Fruit fly (Drosophila melanogaster) whole organism, embryonic: Measurements from ENCODE around the gene CG33107.

ENCODE experiments used
- Atf-2 ChIP-seq: fragments of 200-800 bp; sonication (Bioruptor generic); optimal IDR thresholded peaks from 2 replicates; lab custom pipeline; 2016; ENCODE audit warnings: missing biosample characterization, missing genetic modification characterization
- Atf6 ChIP-seq: fragments of 200-800 bp; sonication (Bioruptor generic); IDR thresholded peaks from 2 replicates; pipeline ENCODE4 v1.3.6; 2022; ENCODE audit warnings: missing biosample characterization, missing genetic modification characterization
- Blimp-1 ChIP-seq: fragments of 200-800 bp; sonication (Bioruptor generic); optimal IDR thresholded peaks from 3 replicates; lab custom pipeline; 2018; ENCODE audit warnings: missing biosample characterization, missing genetic modification characterization, mild to moderate bottlenecking, moderate library complexity, missing genetic modification reagents
- CG11085 ChIP-seq: fragments of 200-800 bp; sonication (Bioruptor generic); IDR thresholded peaks from 2 replicates; pipeline ENCODE4 v1.3.6; 2022; ENCODE audit warnings: missing biosample characterization, missing genetic modification characterization
- CG11247 ChIP-seq: fragments of 200-800 bp; sonication (Bioruptor generic); IDR thresholded peaks from 2 replicates; pipeline ENCODE4 v1.3.6; 2022; ENCODE audit warnings: missing biosample characterization, missing genetic modification characterization
- CG11398 ChIP-seq: fragments of 200-800 bp; sonication (Bioruptor generic); optimal IDR thresholded peaks from 2 replicates; lab custom pipeline; 2016; ENCODE audit warnings: missing biosample characterization, missing genetic modification characterization
- CG12391 ChIP-seq: fragments of 200-800 bp; sonication (Bioruptor generic); optimal IDR thresholded peaks from 3 replicates; lab custom pipeline; 2018; ENCODE audit warnings: missing biosample characterization, mild to moderate bottlenecking, missing genetic modification characterization, moderate library complexity
- CG14965 ChIP-seq: fragments of 200-800 bp; sonication (Bioruptor generic); optimal IDR thresholded peaks from 2 replicates; lab custom pipeline; 2016; ENCODE audit warnings: missing biosample characterization, missing genetic modification characterization, borderline replicate concordance
- CG15011 ChIP-seq: fragments of 200-800 bp; sonication (Bioruptor generic); optimal IDR thresholded peaks from 3 replicates; lab custom pipeline; 2018; ENCODE audit warnings: missing biosample characterization, mild to moderate bottlenecking, missing genetic modification characterization
- CG18619 ChIP-seq: fragments of 200-800 bp; sonication (Bioruptor generic); optimal IDR thresholded peaks from 3 replicates; lab custom pipeline; 2017; ENCODE audit warnings: missing biosample characterization, mild to moderate bottlenecking, missing genetic modification characterization
- CG2889 ChIP-seq: fragments of 200-800 bp; sonication (Bioruptor generic); IDR thresholded peaks from 3 replicates; pipeline ENCODE4 v1.3.6; 2022; ENCODE audit warnings: missing biosample characterization, missing genetic modification characterization
- CG34224 ChIP-seq: fragments of 200-800 bp; sonication (Bioruptor generic); IDR thresholded peaks from 3 replicates; pipeline ENCODE4 v1.3.6; 2022; ENCODE audit warnings: missing biosample characterization, missing genetic modification characterization; ENCODE audit not compliant: partially characterized antibody
- CG3847 ChIP-seq: fragments of 200-800 bp; sonication (Bioruptor generic); IDR thresholded peaks from 2 replicates; pipeline ENCODE4 v1.3.6; 2022; ENCODE audit warnings: missing biosample characterization, missing genetic modification characterization
- CG43689 ChIP-seq: fragments of 200-800 bp; sonication (Bioruptor generic); IDR thresholded peaks from 2 replicates; pipeline ENCODE4 v1.3.6; 2022; ENCODE audit warnings: missing biosample characterization, missing genetic modification characterization
- CG4854 ChIP-seq: fragments of 200-800 bp; sonication (Bioruptor generic); optimal IDR thresholded peaks from 2 replicates; lab custom pipeline; 2016; ENCODE audit warnings: missing biosample characterization, missing genetic modification characterization, inconsistent platforms
- CG5245 ChIP-seq: fragments of 200-800 bp; sonication (Bioruptor generic); optimal IDR thresholded peaks from 3 replicates; lab custom pipeline; 2016; ENCODE audit warnings: missing biosample characterization, missing genetic modification characterization
- CG9215 ChIP-seq: fragments of 200-800 bp; sonication (Bioruptor generic); IDR thresholded peaks from 2 replicates; pipeline ENCODE4 v1.3.6; 2022; ENCODE audit warnings: missing biosample characterization, missing genetic modification characterization
- CHES-1-like ChIP-seq: fragments of 200-800 bp; sonication (Bioruptor generic); optimal IDR thresholded peaks from 2 replicates; lab custom pipeline; 2016; ENCODE audit warnings: missing biosample characterization, missing genetic modification characterization
- D ChIP-seq, 2 experiments: fragments of 200-800 bp in 1 of 2; fragments of >200 bp in 1 of 2; sonication (Bioruptor generic) in 1 of 2; optimal IDR thresholded peaks; 2 replicates in 1 of 2; 3 replicates in 1 of 2; lab custom pipeline; 2017; ENCODE audit warnings: mild to moderate bottlenecking in 1 of 2, missing biosample characterization in 1 of 2, missing genetic modification characterization in 1 of 2, missing genetic modification reagents in 1 of 2
- Dbx ChIP-seq: fragments of 200-800 bp; sonication (Bioruptor generic); IDR thresholded peaks from 3 replicates; pipeline ENCODE4 v1.3.6; 2022; ENCODE audit warnings: missing biosample characterization, missing genetic modification characterization
- Ets65A ChIP-seq: fragments of 200-800 bp; sonication (Bioruptor generic); peaks from one replicate; lab custom pipeline; 2016; ENCODE audit warnings: missing biosample characterization, missing genetic modification characterization
- GATAe ChIP-seq: fragments of 200-800 bp; sonication (Bioruptor generic); conservative IDR thresholded peaks from 2 replicates; pipeline ENCODE4 v1.3.6; 2022; ENCODE audit warnings: missing biosample characterization, missing genetic modification characterization
- Oli ChIP-seq: fragments of 200-800 bp; sonication (Bioruptor generic); optimal IDR thresholded peaks from 2 replicates; lab custom pipeline; 2018; ENCODE audit warnings: missing biosample characterization, mild to moderate bottlenecking, missing genetic modification characterization, moderate library complexity
- Optix ChIP-seq: fragments of 200-800 bp; sonication (Bioruptor generic); IDR thresholded peaks from 3 replicates; pipeline ENCODE4 v1.3.6; 2022; ENCODE audit warnings: missing biosample characterization, missing genetic modification characterization
- Ptx1 ChIP-seq: fragments of 200-800 bp; sonication (Bioruptor generic); IDR thresholded peaks from 2 replicates; pipeline ENCODE4 v1.3.6; 2022; ENCODE audit warnings: missing biosample characterization, missing genetic modification characterization
- Ravus ChIP-seq: fragments of 200-800 bp; sonication (Bioruptor generic); IDR thresholded peaks from 2 replicates; pipeline ENCODE4 v1.3.6; 2022; ENCODE audit warnings: missing biosample characterization, missing genetic modification characterization
- TFAM ChIP-seq: fragments of 200-800 bp; sonication (Bioruptor generic); optimal IDR thresholded peaks from 2 replicates; lab custom pipeline; 2017; ENCODE audit warnings: missing biosample characterization, missing genetic modification characterization, inconsistent platforms
- Xrp1 ChIP-seq: fragments of 200-800 bp; sonication (Bioruptor generic); IDR thresholded peaks from 2 replicates; pipeline ENCODE4 v1.3.6; 2022; ENCODE audit warnings: missing biosample characterization, missing genetic modification characterization
- chinmo ChIP-seq: fragments of 200-800 bp; sonication (Bioruptor generic); IDR thresholded peaks from 4 replicates; pipeline ENCODE4 v1.3.6; 2022; ENCODE audit warnings: missing biosample characterization, missing genetic modification characterization; ENCODE audit not compliant: partially characterized antibody
- chn ChIP-seq: fragments of 200-800 bp; sonication (Bioruptor generic); optimal IDR thresholded peaks from 2 replicates; lab custom pipeline; 2016; ENCODE audit warnings: missing biosample characterization, missing genetic modification characterization
- crol ChIP-seq: fragments of 200-800 bp; sonication (Bioruptor generic); IDR thresholded peaks from 2 replicates; pipeline ENCODE4 v1.3.6; 2022; ENCODE audit warnings: missing biosample characterization, missing genetic modification characterization
- exex ChIP-seq: fragments of 200-800 bp; sonication (Bioruptor generic); optimal IDR thresholded peaks from 4 replicates; lab custom pipeline; 2018; ENCODE audit warnings: missing biosample characterization, mild to moderate bottlenecking, missing genetic modification characterization, moderate library complexity
- gcm2 ChIP-seq: fragments of 200-800 bp; sonication (Bioruptor generic); optimal IDR thresholded peaks from 2 replicates; lab custom pipeline; 2016; ENCODE audit warnings: missing biosample characterization, missing genetic modification characterization
- grau ChIP-seq: fragments of 200-800 bp; optimal IDR thresholded peaks from 3 replicates; lab custom pipeline; 2019; ENCODE audit warnings: missing biosample characterization, mild to moderate bottlenecking, missing genetic modification characterization, moderate library complexity
- grn ChIP-seq: fragments of 200-800 bp; sonication (Bioruptor generic); optimal IDR thresholded peaks from 3 replicates; lab custom pipeline; 2017; ENCODE audit warnings: missing biosample characterization, missing genetic modification characterization
- gsb-n ChIP-seq: fragments of 200-800 bp; sonication (Bioruptor generic); optimal IDR thresholded peaks from 3 replicates; lab custom pipeline; 2018; ENCODE audit warnings: missing biosample characterization, mild to moderate bottlenecking, missing genetic modification characterization
- hbn ChIP-seq: fragments of 200-800 bp; sonication (Bioruptor generic); IDR thresholded peaks from 2 replicates; pipeline ENCODE4 v1.3.6; 2022; ENCODE audit warnings: missing biosample characterization, missing genetic modification characterization; ENCODE audit not compliant: partially characterized antibody
- her ChIP-seq: fragments of 200-800 bp; sonication (Bioruptor generic); optimal IDR thresholded peaks from 2 replicates; lab custom pipeline; 2016; ENCODE audit warnings: missing biosample characterization, missing genetic modification characterization
- hth ChIP-seq: fragments of >200 bp; optimal IDR thresholded peaks from 2 replicates; lab custom pipeline; 2017; ENCODE audit warnings: inconsistent platforms
- inv ChIP-seq: fragments of 200-800 bp; sonication (Bioruptor generic); IDR thresholded peaks from 2 replicates; pipeline ENCODE4 v1.3.6; 2022; ENCODE audit warnings: missing biosample characterization, missing genetic modification characterization; ENCODE audit not compliant: partially characterized antibody
- jing ChIP-seq: fragments of 200-800 bp; sonication (Bioruptor generic); optimal IDR thresholded peaks from 2 replicates; lab custom pipeline; 2018; ENCODE audit warnings: missing biosample characterization, mild to moderate bottlenecking, missing genetic modification characterization
- jumu ChIP-seq: fragments of 200-800 bp; sonication (Bioruptor generic); optimal IDR thresholded peaks from 3 replicates; lab custom pipeline; 2016; ENCODE audit warnings: missing biosample characterization, missing genetic modification characterization
- mld ChIP-seq: fragments of 200-800 bp; sonication (Bioruptor generic); IDR thresholded peaks from 3 replicates; pipeline ENCODE4 v1.3.6; 2022; ENCODE audit warnings: missing biosample characterization, missing genetic modification characterization; ENCODE audit not compliant: partially characterized antibody
- nau ChIP-seq: fragments of 200-800 bp; sonication (Bioruptor generic); optimal IDR thresholded peaks from 3 replicates; lab custom pipeline; 2017; ENCODE audit warnings: missing biosample characterization, mild to moderate bottlenecking, missing genetic modification characterization, missing genetic modification reagents
- ro ChIP-seq: fragments of 200-800 bp; sonication (Bioruptor generic); IDR thresholded peaks from 2 replicates; pipeline ENCODE4 v1.3.6; 2022; ENCODE audit warnings: missing biosample characterization, missing genetic modification characterization
- sob ChIP-seq: fragments of 200-800 bp; sonication (Bioruptor generic); IDR thresholded peaks from 2 replicates; pipeline ENCODE4 v1.3.6; 2022; ENCODE audit warnings: missing biosample characterization, missing genetic modification characterization
- sqz ChIP-seq: fragments of 200-800 bp; sonication (Bioruptor generic); optimal IDR thresholded peaks from 3 replicates; lab custom pipeline; 2018; ENCODE audit warnings: missing biosample characterization, mild to moderate bottlenecking, missing genetic modification characterization
- stwl ChIP-seq: fragments of 200-800 bp; sonication (Bioruptor generic); optimal IDR thresholded peaks from 3 replicates; lab custom pipeline; 2018; ENCODE audit warnings: missing biosample characterization, mild to moderate bottlenecking, missing genetic modification characterization, moderate library complexity
- tgo ChIP-seq: fragments of 200-800 bp; sonication (Bioruptor generic); IDR thresholded peaks from 3 replicates; pipeline ENCODE4 v1.3.6; 2022; ENCODE audit warnings: missing biosample characterization, missing genetic modification characterization
- tin ChIP-seq: fragments of 200-800 bp; sonication (Bioruptor generic); optimal IDR thresholded peaks from 3 replicates; lab custom pipeline; 2016; ENCODE audit warnings: missing biosample characterization, missing genetic modification characterization
- tup ChIP-seq: fragments of 200-800 bp; sonication (Bioruptor generic); optimal IDR thresholded peaks from 2 replicates; lab custom pipeline; 2016; ENCODE audit warnings: missing biosample characterization, mild to moderate bottlenecking, missing genetic modification characterization, moderate library complexity

Gene CG33107

dm6 chr3R:22624737-22625136, 40.2 kb upstream of the CG33107 start (continued):
- TF ChIP-seq CG18619 (no peak), nau (GFP tag; lab: Kevin White, UChicago) (no peak), CG11247 (GFP tag; lab: Robert Waterston, UW) (peak; percentile 52), TFAM (GFP tag; lab: Kevin White, UChicago) (no peak), jing (GFP tag; lab: Kevin White, UChicago) (peak; percentile 48), crol (GFP tag; lab: Robert Waterston, UW) (no peak), Oli (tag; lab: Kevin White, UChicago) (peak; percentile 63), CG2889 (GFP tag; lab: Robert Waterston, UW) (peak; percentile 52; the same call in 1 of the 3 replicates), CG34224 (no peak), chinmo (GFP tag; lab: Robert Waterston, UW) (no peak), tin (GFP tag; lab: Kevin White, UChicago) (peak; percentile 67), CG12391 (tag; lab: Kevin White, UChicago) (peak; percentile 67), sob (GFP tag; lab: Robert Waterston, UW) (peak; percentile 44; the same call in 1 of the 2 replicates), gsb-n (tag; lab: Kevin White, UChicago) (no peak), hbn (GFP tag; lab: Robert Waterston, UW) (no peak), CG14965 (GFP tag; lab: Kevin White, UChicago) (no peak), Atf6 (peak; percentile 60; the same call in 1 of the 2 replicates), CG43689 (no peak), Xrp1 (GFP tag; lab: Robert Waterston, UW) (peak; percentile 80), D (optimal IDR thresholded peaks at IDR 0.05; lab: Kevin White, UChicago) (no peak), D (GFP tag; optimal IDR thresholded peaks at IDR 0.05; lab: Kevin White, UChicago) (peak; percentile 49), stwl (tag; lab: Kevin White, UChicago) (no peak), Dbx (GFP tag; lab: Robert Waterston, UW) (no peak), CG11085 (GFP tag; lab: Robert Waterston, UW) (no peak), CG9215 (GFP tag; lab: Robert Waterston, UW) (peak; percentile 34; the same call in 1 of the 2 replicates), CG4854 (GFP tag; lab: Kevin White, UChicago) (peak; percentile 16), grau (tag; lab: Kevin White, UChicago) (peak; percentile 59), tgo (GFP tag; lab: Robert Waterston, UW) (peak; percentile 62), grn (GFP tag; lab: Kevin White, UChicago) (no peak), exex (tag; lab: Kevin White, UChicago) (no peak), hth (lab: Kevin White, UChicago) (no peak), Blimp-1 (GFP tag; lab: Kevin White, UChicago) (peak; percentile 72), sqz (peak; percentile 18), CG3847 (GFP tag; lab: Robert Waterston, UW) (peak; percentile 42; the same call in 1 of the 2 replicates), Optix (GFP tag; lab: Robert Waterston, UW) (peak; percentile 62; the same call in 1 of the 3 replicates), GATAe (no peak), gcm2 (no peak), tup (GFP tag; lab: Kevin White, UChicago) (no peak), CG5245 (GFP tag; lab: Kevin White, UChicago) (peak; percentile 62), CG11398 (peak; percentile 17), CHES-1-like (no peak), Ets65A (peak; percentile 96), jumu (peak; percentile 59), chn (GFP tag; lab: Kevin White, UChicago) (peak; percentile 45), Ptx1 (peak; percentile 76), her (peak; percentile 40), ro (GFP tag; lab: Robert Waterston, UW) (no peak), Atf-2 (GFP tag; lab: Kevin White, UChicago) (peak; percentile 26), Ravus (GFP tag; lab: Robert Waterston, UW) (peak; percentile 14; the same call in 1 of the 2 replicates), inv (GFP tag; lab: Robert Waterston, UW) (no peak), mld (GFP tag; lab: Robert Waterston, UW) (no peak), CG15011 (no peak)
